Worm (Caenorhabditis elegans) whole organism, midembryonic: ENCODE measurements around the gene rfs-1.

Experiments used
- T22C8.4 ChIP-seq: fragments of 200-800 bp; sonication (Bioruptor generic); IDR thresholded peaks from 2 replicates; pipeline ENCODE4 v1.3.6; 2022; ENCODE audit warnings: missing genetic modification characterization, missing compliant biosample characterization
- cog-1 ChIP-seq: sonication (generic microtip); optimal IDR thresholded peaks from 2 replicates; lab custom pipeline; 2016; ENCODE audit warnings: missing genetic modification characterization, missing compliant biosample characterization
- flt-1 ChIP-seq: fragments of 200-800 bp; sonication (Bioruptor generic); IDR thresholded peaks from 2 replicates; pipeline ENCODE4 v1.3.6; 2022; ENCODE audit warnings: missing genetic modification characterization, missing compliant biosample characterization
- klf-2 ChIP-seq: fragments of 200-800 bp; sonication (Bioruptor generic); conservative IDR thresholded peaks from 2 replicates; pipeline ENCODE4 v1.3.6; 2022; ENCODE audit warnings: missing genetic modification reagents, missing genetic modification characterization, missing compliant biosample characterization
- ref-1 ChIP-seq: fragments of 200-800 bp; sonication (Bioruptor generic); conservative IDR thresholded peaks from 2 replicates; pipeline ENCODE4 v1.3.6; 2022; ENCODE audit warnings: missing genetic modification reagents, missing genetic modification characterization, missing compliant biosample characterization
- tab-1 ChIP-seq: fragments of 200-800 bp; sonication (Bioruptor generic); IDR thresholded peaks from 2 replicates; pipeline ENCODE4 v1.3.6; 2022; ENCODE audit warnings: missing genetic modification characterization, missing compliant biosample characterization
- ztf-29 ChIP-seq: fragments of 200-800 bp; sonication (Bioruptor generic); IDR thresholded peaks from 2 replicates; pipeline ENCODE4 v1.3.6; 2022; ENCODE audit warnings: missing genetic modification reagents, missing genetic modification characterization, missing compliant biosample characterization

ce11 chrIII:8232634-8233033 is 6.4 kb downstream of the rfs-1 start, which contains the start of gene henn-1:
- TF ChIP-seq cog-1 (tag; lab: Kevin White, UChicago): no peak
- no peak for TF ChIP-seq flt-1 (GFP tag; lab: Robert Waterston, UW)
- TF ChIP-seq ztf-29 (GFP tag; lab: Robert Waterston, UW): no peak
- TF ChIP-seq tab-1: no peak
- TF ChIP-seq klf-2 (GFP tag; lab: Robert Waterston, UW): no peak
- no peak for TF ChIP-seq ref-1
- no peak for TF ChIP-seq T22C8.4
